Fruit fly (Drosophila melanogaster) whole organism, pupa: ENCODE data around the gene CG18473.

Experiments
- CG10348 ChIP-seq: fragments of 200-800 bp; sonication (Bioruptor generic); IDR thresholded peaks from 2 replicates; pipeline ENCODE4 v1.3.6; 2022; ENCODE audit warnings: missing biosample characterization, missing genetic modification characterization
- CG17806 ChIP-seq: fragments of 200-800 bp; sonication (Bioruptor generic); optimal IDR thresholded peaks from 2 replicates; lab custom pipeline; 2018; ENCODE audit warnings: missing biosample characterization, mild to moderate bottlenecking, missing genetic modification characterization, moderate library complexity
- gl ChIP-seq: fragments of 200-800 bp; sonication (Bioruptor generic); optimal IDR thresholded peaks from 2 replicates; lab custom pipeline; 2018; ENCODE audit warnings: missing biosample characterization, mild to moderate bottlenecking, missing genetic modification characterization

DNA sequence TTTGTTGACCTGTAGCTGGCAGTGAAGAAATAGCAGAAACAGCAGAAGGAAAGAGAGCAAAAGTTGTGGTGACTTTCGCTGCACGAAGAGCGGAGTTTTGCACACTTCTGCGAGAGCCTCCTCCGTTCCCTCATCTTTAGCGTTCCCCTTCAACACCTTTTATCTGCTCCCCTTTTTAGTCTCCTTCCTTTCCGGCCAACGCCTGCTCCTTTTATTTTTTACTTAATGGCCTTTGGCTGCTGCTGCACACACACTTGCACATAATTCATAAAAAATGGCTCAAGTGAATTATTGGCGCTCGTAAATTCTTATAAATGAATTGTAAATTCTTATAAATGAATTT is 14.8 kb upstream of the CG18473 start:
- TF ChIP-seq gl (tag; lab: Kevin White, UChicago) = no peak
- TF ChIP-seq CG17806 (tag; lab: Kevin White, UChicago) = no peak
- no peak for TF ChIP-seq CG10348
